Worm (Caenorhabditis elegans) whole organism, mixed stage, embryonic: ENCODE measurements around the gene C03B1.6.

ENCODE experiments used
- bed-3 ChIP-seq: fragments of 200-800 bp; sonication (Bioruptor generic); optimal IDR thresholded peaks from 3 replicates; lab custom pipeline; 2018; ENCODE audit warnings: mild to moderate bottlenecking, missing genetic modification characterization, moderate library complexity, missing compliant biosample characterization
- elt-3 ChIP-seq: fragments of 150-350 bp; optimal IDR thresholded peaks from 2 replicates; lab custom pipeline; 2014; ENCODE audit warnings: missing biosample characterization, missing genetic modification characterization
- mab-5 ChIP-seq: fragments of 150-350 bp; optimal IDR thresholded peaks from 2 replicates; lab custom pipeline; 2014; ENCODE audit warnings: missing biosample characterization, missing genetic modification characterization
- nhr-76 ChIP-seq: sonication (generic microtip); optimal IDR thresholded peaks from 2 replicates; lab custom pipeline; 2017; ENCODE audit warnings: missing biosample characterization, missing genetic modification characterization

DNA sequence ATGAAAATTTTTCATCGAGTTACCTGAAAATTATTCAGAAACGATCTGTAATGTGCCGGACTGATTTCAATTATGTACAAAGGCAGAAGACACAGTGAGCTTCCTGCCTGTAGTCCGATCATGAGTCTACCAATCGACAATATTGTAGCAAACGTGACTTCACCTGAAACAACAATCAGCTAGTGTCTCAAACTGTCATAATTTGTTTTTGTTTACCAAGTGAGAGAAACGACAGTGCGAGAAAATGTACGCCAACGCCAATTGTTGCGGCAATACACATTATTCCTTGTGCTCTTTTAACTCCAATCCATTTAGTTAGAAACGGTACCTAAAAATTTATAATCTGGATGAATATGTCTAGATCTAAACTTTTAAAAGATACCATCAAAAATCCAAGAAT lies 12.8 kb upstream of the C03B1.6 start:
- TF ChIP-seq nhr-76 (tag; lab: Kevin White, UChicago) (no peak), elt-3 (no peak), bed-3 (no peak), mab-5 (tag; lab: Kevin White, UChicago) (no peak)
